Worm (Caenorhabditis elegans) whole organism, L3 larva: Measurements from ENCODE around the gene T20D4.7.

Source experiments
- ceh-16 ChIP-seq: sonication (generic microtip); optimal IDR thresholded peaks from 2 replicates; lab custom pipeline; 2017; ENCODE audit warnings: missing biosample characterization, missing genetic modification characterization
- egl-27 ChIP-seq: sonication (generic microtip); optimal IDR thresholded peaks from 4 replicates; lab custom pipeline; 2017; ENCODE audit warnings: missing biosample characterization, missing genetic modification reagents, missing genetic modification characterization
- elt-1 ChIP-seq: fragments of 150-350 bp; optimal IDR thresholded peaks from 2 replicates; lab custom pipeline; 2014; ENCODE audit warnings: missing biosample characterization, missing genetic modification characterization
- elt-2 ChIP-seq: sonication (generic microtip); optimal IDR thresholded peaks from 2 replicates; lab custom pipeline; 2016; ENCODE audit warnings: missing genetic modification reagents, mild to moderate bottlenecking, missing genetic modification characterization, missing compliant biosample characterization
- elt-3 ChIP-seq, 3 experiments: fragments of 150-350 bp in 1 of 3; sonication (generic microtip) in 2 of 3; optimal IDR thresholded peaks; 2 replicates in 2 of 3; 4 replicates in 1 of 3; lab custom pipeline; 2014 to 2017; ENCODE audit warnings: missing biosample characterization in 3 of 3, missing genetic modification characterization in 3 of 3
- nfya-1 ChIP-seq: sonication (generic microtip); optimal IDR thresholded peaks from 2 replicates; lab custom pipeline; 2017; ENCODE audit warnings: missing genetic modification characterization, mild to moderate bottlenecking, missing compliant biosample characterization, antibody characterized with exemption, moderate library complexity; ENCODE audit not compliant: insufficient read depth
- nhr-237 ChIP-seq: fragments of 150-350 bp; optimal IDR thresholded peaks from 2 replicates; lab custom pipeline; 2014; ENCODE audit warnings: missing biosample characterization, missing genetic modification characterization
- tbx-2 ChIP-seq: sonication (generic microtip); optimal IDR thresholded peaks from 2 replicates; lab custom pipeline; 2016; ENCODE audit warnings: mild to moderate bottlenecking, missing genetic modification characterization, missing compliant biosample characterization
- unc-62 ChIP-seq: fragments of 150-350 bp; sonication (generic microtip); optimal IDR thresholded peaks from 4 replicates; lab custom pipeline; 2014; ENCODE audit warnings: missing biosample characterization, missing genetic modification reagents, missing genetic modification characterization

ce11 chrV:3408602-3409001 lies at the start of gene T20D4.7:
- TF ChIP-seq unc-62 (GFP tag; lab: Kevin White, UChicago) (no peak), egl-27 (no peak), elt-3 (tag; optimal IDR thresholded peaks at IDR 0.05; lab: Kevin White, UChicago) (no peak), elt-1 (tag; lab: Kevin White, UChicago) (no peak), nhr-237 (tag; lab: Kevin White, UChicago) (no peak), ceh-16 (tag; lab: Kevin White, UChicago) (no peak), tbx-2 (tag; lab: Kevin White, UChicago) (no peak), nfya-1 (no peak), elt-2 (tag; lab: Kevin White, UChicago) (no peak)
